Worm (Caenorhabditis elegans) whole organism, late embryonic: ENCODE data around the gene R04D3.2.

Source experiments
- C38D4.7 ChIP-seq: fragments of 200-800 bp; sonication (Bioruptor generic); optimal IDR thresholded peaks from 2 replicates; lab custom pipeline; 2018; ENCODE audit warnings: mild to moderate bottlenecking, missing genetic modification characterization, moderate library complexity, missing compliant biosample characterization
- Y22D7AL.16 ChIP-seq: sonication (generic microtip); optimal IDR thresholded peaks from 2 replicates; lab custom pipeline; 2016; ENCODE audit warnings: missing genetic modification characterization, missing compliant biosample characterization
- ama-1 ChIP-seq: fragments of 150-350 bp; optimal IDR thresholded peaks from 2 replicates; lab custom pipeline; 2014
- ceh-14 ChIP-seq: sonication (generic microtip); optimal IDR thresholded peaks from 2 replicates; lab custom pipeline; 2016; ENCODE audit warnings: missing genotype, missing genetic modification characterization, missing compliant biosample characterization
- dmd-4 ChIP-seq: sonication (generic microtip); optimal IDR thresholded peaks from 2 replicates; lab custom pipeline; 2016; ENCODE audit warnings: borderline replicate concordance, missing genetic modification characterization, missing compliant biosample characterization
- elt-4 ChIP-seq: sonication (generic microtip); optimal IDR thresholded peaks from 2 replicates; lab custom pipeline; 2016; ENCODE audit warnings: missing genetic modification characterization, missing compliant biosample characterization
- nhr-11 ChIP-seq: fragments of 150-350 bp; optimal IDR thresholded peaks from 2 replicates; lab custom pipeline; 2014; ENCODE audit warnings: missing biosample characterization, missing genetic modification characterization
- nhr-232 ChIP-seq: sonication (generic microtip); optimal IDR thresholded peaks from 2 replicates; lab custom pipeline; 2016; ENCODE audit warnings: missing genetic modification characterization, missing compliant biosample characterization
- odd-2 ChIP-seq: sonication (generic microtip); optimal IDR thresholded peaks from 2 replicates; lab custom pipeline; 2017; ENCODE audit warnings: antibody characterized with exemption, mild to moderate bottlenecking, missing genetic modification characterization, missing compliant biosample characterization
- tbx-2 ChIP-seq: sonication (generic microtip); optimal IDR thresholded peaks from 2 replicates; lab custom pipeline; 2016; ENCODE audit warnings: missing genetic modification characterization, missing compliant biosample characterization
- unc-55 ChIP-seq: sonication (generic microtip); optimal IDR thresholded peaks from 2 replicates; lab custom pipeline; 2017; ENCODE audit warnings: missing biosample characterization, missing genetic modification reagents, missing genetic modification characterization
- unc-86 ChIP-seq: sonication (generic microtip); optimal IDR thresholded peaks from 2 replicates; lab custom pipeline; 2016; ENCODE audit warnings: missing genetic modification characterization, missing compliant biosample characterization
- ztf-16 ChIP-seq: sonication (generic microtip); optimal IDR thresholded peaks from 2 replicates; lab custom pipeline; 2017; ENCODE audit warnings: missing genetic modification characterization, missing compliant biosample characterization

DNA sequence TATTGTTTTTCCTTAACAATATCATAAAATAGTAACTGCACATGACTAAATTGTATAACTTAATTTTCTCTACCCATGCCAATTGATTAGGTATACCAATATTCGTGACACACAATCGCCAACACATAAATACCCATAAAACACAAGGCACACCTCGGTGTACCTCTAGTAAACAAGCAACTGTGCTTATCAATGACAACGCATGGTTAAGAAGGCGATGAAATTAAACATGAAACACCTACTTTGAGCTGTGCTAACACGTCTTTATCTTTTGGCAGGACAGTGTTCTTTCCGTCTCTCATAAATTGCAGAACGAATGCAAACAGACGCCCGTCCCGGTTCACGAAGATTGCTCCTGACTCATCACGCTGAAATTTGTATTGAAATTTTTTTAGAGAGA, 24.3 kb upstream of the R04D3.2 start:
- TF ChIP-seq Y22D7AL.16 (tag; lab: Kevin White, UChicago) (no peak), unc-55 (GFP tag; lab: Kevin White, UChicago) (no peak), nhr-11 (no peak), ztf-16 (tag; lab: Kevin White, UChicago) (no peak), unc-86 (tag; lab: Kevin White, UChicago) (no peak), tbx-2 (no peak), C38D4.7 (no peak), ceh-14 (tag; lab: Kevin White, UChicago) (no peak), ama-1 (lab: Kevin White, UChicago) (no peak), elt-4 (tag; lab: Kevin White, UChicago) (no peak), dmd-4 (tag; lab: Kevin White, UChicago) (no peak), nhr-232 (tag; lab: Kevin White, UChicago) (no peak), odd-2 (tag; lab: Kevin White, UChicago) (no peak)
